Worm (Caenorhabditis elegans): ENCODE measurements around the gene W01C8.5.
A peak's percentile ranks its signal among the peaks of the same experiment; 100 is the strongest.

The W01C8.5 gene

DNA sequence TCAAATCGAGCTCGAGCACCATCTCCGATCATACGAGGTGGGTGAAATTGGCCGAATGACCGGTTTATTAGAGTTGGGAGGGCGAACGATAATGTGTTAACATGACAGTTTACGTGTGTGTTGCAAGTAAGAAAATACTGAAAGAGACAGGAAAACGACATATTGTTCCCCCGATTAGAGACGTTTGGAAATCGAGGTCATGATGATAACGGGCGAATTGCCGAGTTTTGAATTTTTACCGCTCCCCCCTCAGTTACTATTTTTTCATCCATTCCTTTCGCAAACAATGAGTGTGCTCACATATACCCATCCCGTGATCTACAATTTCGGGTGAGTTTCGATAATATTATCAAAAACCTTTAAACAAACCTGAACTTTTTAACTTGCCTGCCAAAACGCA is 27.4 kb downstream of the W01C8.5 start:
- TF ChIP-seq unc-3 (GFP tag; conservative IDR thresholded peaks at IDR 0.05) (no peak), unc-3 (tag; optimal IDR thresholded peaks at IDR 0.05) (no peak), ahr-1 (tag; optimal IDR thresholded peaks at IDR 0.05) (no peak), pax-1 (tag; optimal IDR thresholded peaks at IDR 0.05) (no peak), ceh-22 (tag; optimal IDR thresholded peaks at IDR 0.05) (no peak), ref-2 (tag; optimal IDR thresholded peaks at IDR 0.05) (no peak), ztf-16 (tag; optimal IDR thresholded peaks at IDR 0.05) (no peak), fkh-6 (tag; optimal IDR thresholded peaks at IDR 0.05) (no peak), hlh-30 (tag; optimal IDR thresholded peaks at IDR 0.05; ENCODE audit: insufficient read depth) (no peak), unc-55 (GFP tag; optimal IDR thresholded peaks at IDR 0.05) (no peak), tbx-2 (tag; optimal IDR thresholded peaks at IDR 0.05) (no peak), ama-1 (optimal IDR thresholded peaks at IDR 0.05) (no peak), nfya-1 (tag; optimal IDR thresholded peaks at IDR 0.05) (no peak), hlh-6 (tag; optimal IDR thresholded peaks at IDR 0.05) (no peak), unc-42 (tag; optimal IDR thresholded peaks at IDR 0.05) (no peak), ceh-9 (tag; optimal IDR thresholded peaks at IDR 0.05) (no peak), odd-2 (tag; optimal IDR thresholded peaks at IDR 0.05) (no peak), dve-1 (tag; optimal IDR thresholded peaks at IDR 0.05) (no peak), sox-2 (GFP tag; IDR thresholded peaks at IDR 0.05) (no peak), nhr-11 (tag; optimal IDR thresholded peaks at IDR 0.05) (no peak)

DNA sequence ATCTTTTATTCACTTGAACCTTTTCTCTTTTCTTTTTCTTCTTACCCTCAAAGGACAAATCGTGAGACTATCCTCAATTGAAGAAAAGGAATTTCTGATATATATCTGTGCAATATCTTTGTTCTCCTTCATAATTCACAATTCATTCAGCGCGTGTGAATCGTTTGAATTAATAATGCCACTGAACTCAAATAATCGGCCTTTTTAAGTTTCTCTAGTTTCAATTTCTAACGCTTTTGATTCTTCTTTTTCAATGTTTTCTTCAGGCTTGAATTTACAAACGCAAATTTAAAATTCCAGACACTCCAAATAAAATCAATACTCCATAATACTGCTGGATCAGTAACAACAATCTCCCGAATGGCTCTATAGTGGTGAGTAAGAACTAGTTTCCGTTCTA is 33.6 kb downstream of the W01C8.5 start, which contains the start of gene egl-13:
Gene egl-13, plus strand, starts transcription at position 301 of the 400 bp plus-strand sequence.
- TF ChIP-seq pax-1 (tag; optimal IDR thresholded peaks at IDR 0.05) = no peak

DNA sequence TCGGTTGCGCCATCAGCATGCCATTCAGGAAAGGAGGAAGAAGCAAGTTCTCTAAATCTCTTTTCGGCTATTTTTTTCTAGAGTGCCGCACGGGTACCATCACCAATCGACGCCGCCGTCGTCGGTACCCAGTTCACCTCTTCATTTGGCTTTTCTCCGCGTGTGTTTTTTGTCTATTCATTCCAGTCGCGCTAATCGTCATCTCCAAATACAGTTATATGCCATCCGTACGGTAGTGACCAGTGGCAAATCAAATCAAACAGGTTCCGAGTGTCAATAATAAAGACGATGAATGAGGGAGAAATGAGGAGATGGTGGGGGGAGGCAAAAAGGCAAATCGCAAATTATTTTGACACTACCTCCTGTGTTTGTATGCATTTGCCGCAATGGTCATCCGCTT is 35.9 kb downstream of the W01C8.5 start:
- TF ChIP-seq ref-2 (tag; optimal IDR thresholded peaks at IDR 0.05) (no peak), lin-11 (tag; optimal IDR thresholded peaks at IDR 0.05) (no peak), rnt-1 (tag; optimal IDR thresholded peaks at IDR 0.05) (no peak), hlh-13 (GFP tag; optimal IDR thresholded peaks at IDR 0.05) (no peak), unc-86 (tag; optimal IDR thresholded peaks at IDR 0.05) (no peak), ceh-18 (tag; optimal IDR thresholded peaks at IDR 0.05) (no peak), ceh-31 (tag; optimal IDR thresholded peaks at IDR 0.05) (no peak), tbx-7 (tag; optimal IDR thresholded peaks at IDR 0.05) (no peak), syd-9 (tag; optimal IDR thresholded peaks at IDR 0.05) (no peak), che-1 (tag; optimal IDR thresholded peaks at IDR 0.05) (no peak), C38D4.7 (GFP tag; optimal IDR thresholded peaks at IDR 0.05) (no peak), pat-9 (tag; optimal IDR thresholded peaks at IDR 0.05) (no peak), unc-42 (tag; optimal IDR thresholded peaks at IDR 0.05) (no peak), ceh-30 (tag; optimal IDR thresholded peaks at IDR 0.05) (no peak)

DNA sequence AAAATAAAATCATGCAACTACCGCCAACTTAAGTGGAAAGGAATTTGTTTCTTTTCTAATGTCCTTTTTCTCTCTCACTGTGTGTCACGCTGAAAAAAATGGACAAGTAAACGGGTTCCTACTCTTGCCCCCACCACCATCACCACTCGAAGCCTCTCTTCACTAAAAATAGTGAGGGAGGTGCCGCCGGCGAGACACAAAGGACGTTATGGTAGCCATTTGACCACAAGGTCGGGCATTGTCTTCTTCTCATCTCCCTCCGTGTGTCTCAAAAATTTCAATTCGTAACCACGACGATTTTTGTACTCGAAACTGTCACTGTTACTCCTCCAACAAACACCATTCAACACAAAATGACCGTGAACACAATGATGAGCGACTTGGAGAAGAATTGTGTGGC is 37.5 kb downstream of the W01C8.5 start, which contains the start of gene T22B7.22:
Gene T22B7.22, plus strand, starts transcription at position 354 of the 400 bp plus-strand sequence.
- TF ChIP-seq K02D7.2 (tag; optimal IDR thresholded peaks at IDR 0.05) = no peak
- TF ChIP-seq ceh-9 (tag; optimal IDR thresholded peaks at IDR 0.05) = no peak
- no peak for TF ChIP-seq rnt-1 (tag; optimal IDR thresholded peaks at IDR 0.05)
- TF ChIP-seq Y22D7AL.16 (tag; optimal IDR thresholded peaks at IDR 0.05) = no peak
- TF ChIP-seq sdc-2 (tag; optimal IDR thresholded peaks at IDR 0.05) = no peak
- TF ChIP-seq ahr-1 (tag; optimal IDR thresholded peaks at IDR 0.05) = no peak
- TF ChIP-seq fkh-6 (tag; optimal IDR thresholded peaks at IDR 0.05) = no peak
- no peak for TF ChIP-seq ets-4 (tag; optimal IDR thresholded peaks at IDR 0.05)

DNA sequence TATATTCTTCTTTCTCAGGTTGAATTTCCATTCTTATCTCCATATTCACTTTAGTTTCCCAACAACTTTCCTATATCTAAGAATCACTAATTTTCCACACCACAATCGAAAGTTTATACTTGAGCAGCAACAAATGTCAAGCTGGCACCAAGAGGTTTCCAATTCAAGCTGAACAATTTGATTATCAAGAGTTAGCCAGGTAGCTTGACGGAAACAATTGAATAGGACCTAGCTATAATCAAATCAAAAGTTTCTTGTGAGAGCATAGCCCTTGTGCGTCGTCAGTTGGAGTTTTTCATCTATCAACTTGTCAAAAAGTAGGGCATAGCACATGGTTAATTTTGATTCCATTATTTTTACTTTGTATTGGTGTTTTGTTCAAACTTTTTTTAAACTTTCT is 41.5 kb downstream of the W01C8.5 start:
- TF ChIP-seq nhr-232 (tag; optimal IDR thresholded peaks at IDR 0.05) (no peak), unc-42 (tag; optimal IDR thresholded peaks at IDR 0.05) (peak; percentile 2), pax-1 (tag; optimal IDR thresholded peaks at IDR 0.05) (no peak)
